Worm (Caenorhabditis elegans) whole organism, late embryonic: ENCODE results near the gene T02G5.3.

Experiments
- ama-1 ChIP-seq: fragments of 150-350 bp; optimal IDR thresholded peaks from 2 replicates; lab custom pipeline; 2014
- ceh-19 ChIP-seq: fragments of 200-800 bp; sonication (Bioruptor generic); optimal IDR thresholded peaks from 2 replicates; lab custom pipeline; 2018; ENCODE audit warnings: mild to moderate bottlenecking, missing genetic modification characterization, missing compliant biosample characterization
- che-1 ChIP-seq: sonication (generic microtip); optimal IDR thresholded peaks from 2 replicates; lab custom pipeline; 2016; ENCODE audit warnings: mild to moderate bottlenecking, missing genetic modification characterization, missing compliant biosample characterization
- elt-2 ChIP-seq: sonication (generic microtip); optimal IDR thresholded peaks from 2 replicates; lab custom pipeline; 2016; ENCODE audit warnings: missing genetic modification reagents, missing genetic modification characterization, missing compliant biosample characterization
- eyg-1 ChIP-seq: sonication (generic microtip); optimal IDR thresholded peaks from 2 replicates; lab custom pipeline; 2016; ENCODE audit warnings: missing genotype, missing genetic modification characterization, missing compliant biosample characterization
- fax-1 ChIP-seq: sonication (generic microtip); optimal IDR thresholded peaks from 2 replicates; lab custom pipeline; 2016; ENCODE audit warnings: missing genotype, missing genetic modification characterization, missing compliant biosample characterization
- gmeb-2 ChIP-seq: sonication (generic microtip); optimal IDR thresholded peaks from 2 replicates; lab custom pipeline; 2016; ENCODE audit warnings: missing genetic modification characterization, inconsistent platforms, missing compliant biosample characterization
- nhr-11 ChIP-seq: fragments of 150-350 bp; optimal IDR thresholded peaks from 2 replicates; lab custom pipeline; 2014; ENCODE audit warnings: missing biosample characterization, missing genetic modification characterization
- pha-2 ChIP-seq: sonication (generic microtip); optimal IDR thresholded peaks from 2 replicates; lab custom pipeline; 2017; ENCODE audit warnings: mild to moderate bottlenecking, missing genetic modification characterization, missing compliant biosample characterization
- sox-4 ChIP-seq: sonication (generic microtip); optimal IDR thresholded peaks from 2 replicates; lab custom pipeline; 2017; ENCODE audit warnings: mild to moderate bottlenecking, missing genetic modification characterization, inconsistent platforms, missing compliant biosample characterization
- tbx-2 ChIP-seq: sonication (generic microtip); optimal IDR thresholded peaks from 2 replicates; lab custom pipeline; 2016; ENCODE audit warnings: missing genetic modification characterization, missing compliant biosample characterization
- tbx-7 ChIP-seq: sonication (generic microtip); optimal IDR thresholded peaks from 2 replicates; lab custom pipeline; 2016; ENCODE audit warnings: missing genotype, missing genetic modification characterization, missing compliant biosample characterization

DNA sequence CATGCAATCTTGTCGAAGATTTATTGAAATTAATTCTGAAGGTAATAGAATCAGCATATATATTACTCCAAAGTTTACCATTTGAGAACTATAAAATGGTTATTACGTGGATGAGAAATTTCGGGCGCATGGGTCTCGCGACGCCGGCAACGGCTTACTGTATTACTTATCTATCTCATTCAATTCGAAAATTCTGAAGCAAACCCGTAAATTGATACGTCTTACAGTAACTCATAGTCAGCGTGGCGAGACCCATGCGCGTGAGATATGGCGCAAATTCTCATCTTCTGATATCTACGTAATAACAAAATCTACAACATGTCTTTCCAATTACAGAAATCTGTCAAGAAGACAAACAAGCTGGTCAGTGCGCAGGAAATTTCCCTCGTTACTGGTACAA lies 26.3 kb downstream of the T02G5.3 start:
- no peak for TF ChIP-seq tbx-2
- TF ChIP-seq tbx-7: no peak
- no peak for TF ChIP-seq pha-2
- TF ChIP-seq sox-4 (tag; lab: Kevin White, UChicago): no peak
- TF ChIP-seq ama-1 (lab: Kevin White, UChicago): no peak
- TF ChIP-seq ceh-19 (GFP tag; lab: Kevin White, UChicago): no peak
- TF ChIP-seq gmeb-2: no peak
- no peak for TF ChIP-seq eyg-1 (tag; lab: Kevin White, UChicago)
- TF ChIP-seq nhr-11 (tag; lab: Kevin White, UChicago): no peak
- no peak for TF ChIP-seq fax-1 (tag; lab: Kevin White, UChicago)
- no peak for TF ChIP-seq che-1
- no peak for TF ChIP-seq elt-2
